Worm (Caenorhabditis elegans) whole organism, early embryonic: ENCODE measurements around the gene srx-134.

ENCODE experiments used
- F13C5.2 ChIP-seq: sonication (generic microtip); optimal IDR thresholded peaks from 2 replicates; lab custom pipeline; 2017; ENCODE audit warnings: mild to moderate bottlenecking, missing genetic modification characterization, inconsistent platforms, missing compliant biosample characterization
- aly-1 ChIP-seq: sonication (generic microtip); optimal IDR thresholded peaks from 2 replicates; lab custom pipeline; 2016; ENCODE audit warnings: missing genetic modification characterization, missing compliant biosample characterization
- ama-1 ChIP-seq: fragments of 150-350 bp; optimal IDR thresholded peaks from 2 replicates; lab custom pipeline; 2014
- ets-7 ChIP-seq: sonication (generic microtip); optimal IDR thresholded peaks from 2 replicates; lab custom pipeline; 2016; ENCODE audit warnings: missing genotype, missing genetic modification characterization, missing compliant biosample characterization
- flt-1 ChIP-seq: fragments of 200-800 bp; sonication (Bioruptor generic); IDR thresholded peaks from 2 replicates; pipeline ENCODE4 v1.3.6; 2022; ENCODE audit warnings: missing genetic modification characterization, missing compliant biosample characterization
- hmbx-1 ChIP-seq: sonication (generic microtip); optimal IDR thresholded peaks from 2 replicates; lab custom pipeline; 2016; ENCODE audit warnings: mild to moderate bottlenecking, missing genetic modification characterization, missing compliant biosample characterization
- hnd-1 ChIP-seq: sonication (generic microtip); optimal IDR thresholded peaks from 2 replicates; lab custom pipeline; 2016; ENCODE audit warnings: missing genetic modification characterization, missing compliant biosample characterization
- pes-1 ChIP-seq: fragments of 200-800 bp; sonication (Bioruptor generic); IDR thresholded peaks from 2 replicates; pipeline ENCODE4 v1.3.6; 2022; ENCODE audit warnings: missing genetic modification reagents, missing genetic modification characterization, missing compliant biosample characterization
- tbx-11 ChIP-seq: fragments of 200-800 bp; sonication (Bioruptor generic); IDR thresholded peaks from 2 replicates; pipeline ENCODE4 v1.3.6; 2022; ENCODE audit warnings: missing genetic modification characterization, missing compliant biosample characterization
- tbx-37 ChIP-seq: fragments of 200-800 bp; sonication (Bioruptor generic); conservative IDR thresholded peaks from 2 replicates; pipeline ENCODE4 v1.3.6; 2022; ENCODE audit warnings: missing genetic modification reagents, missing genetic modification characterization, missing compliant biosample characterization

DNA sequence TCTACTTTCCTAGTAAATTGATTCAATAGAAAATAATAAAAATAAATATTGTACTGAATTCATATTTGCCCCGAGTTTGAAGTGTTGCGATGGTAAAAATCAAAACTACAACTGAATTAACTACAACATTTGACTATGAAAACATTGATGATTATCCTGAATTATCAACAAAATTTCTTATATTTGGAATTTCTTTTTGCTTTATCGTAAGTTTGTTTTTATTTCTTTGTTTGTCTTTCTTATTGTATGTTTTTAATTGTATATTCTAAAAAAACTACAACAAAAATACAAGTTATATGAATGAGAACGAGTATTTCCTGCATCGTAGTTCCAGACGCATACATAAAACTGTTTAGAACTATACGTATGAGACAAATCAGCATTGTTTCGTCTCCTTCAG, 19.1 kb downstream of the srx-134 start, which contains the start of gene srx-128:
- TF ChIP-seq hnd-1 (tag; lab: Kevin White, UChicago) = no peak
- TF ChIP-seq hmbx-1 (tag; lab: Kevin White, UChicago) = no peak
- no peak for TF ChIP-seq ets-7
- TF ChIP-seq tbx-37 (GFP tag; lab: Robert Waterston, UW) = no peak
- TF ChIP-seq ama-1 (lab: Kevin White, UChicago) = no peak
- no peak for TF ChIP-seq F13C5.2
- no peak for TF ChIP-seq flt-1 (GFP tag; lab: Robert Waterston, UW)
- no peak for TF ChIP-seq aly-1
- TF ChIP-seq tbx-11 (GFP tag; lab: Robert Waterston, UW) = no peak
- no peak for TF ChIP-seq pes-1 (GFP tag; lab: Robert Waterston, UW)
